Worm (Caenorhabditis elegans) whole organism, L3 larva: ENCODE data around the gene tbh-1.

Source experiments
- R02D3.7 ChIP-seq: fragments of 150-350 bp; optimal IDR thresholded peaks from 2 replicates; lab custom pipeline; 2014; ENCODE audit warnings: missing biosample characterization, missing genetic modification characterization
- unc-62 ChIP-seq: fragments of 150-350 bp; sonication (generic microtip); optimal IDR thresholded peaks from 4 replicates; lab custom pipeline; 2014; ENCODE audit warnings: missing biosample characterization, missing genetic modification reagents, missing genetic modification characterization

ce11 chrX:15537362-15537761 lies 32.7 kb upstream of the tbh-1 start, which contains the start of the genes olrn-1 and C02C6.14:
- TF ChIP-seq R02D3.7 (tag; lab: Kevin White, UChicago) (no peak), unc-62 (GFP tag; lab: Kevin White, UChicago) (no peak)
